Worm (Caenorhabditis elegans) whole organism, early embryonic: ENCODE results near the gene Y38H6C.21.

Source experiments
- ama-1 ChIP-seq: fragments of 150-350 bp; optimal IDR thresholded peaks from 2 replicates; lab custom pipeline; 2014
- ceh-13 ChIP-seq: fragments of 200-800 bp; sonication (Bioruptor generic); optimal IDR thresholded peaks from 2 replicates; lab custom pipeline; 2018; ENCODE audit warnings: mild to moderate bottlenecking, missing genetic modification characterization, missing compliant biosample characterization
- flt-1 ChIP-seq: fragments of 200-800 bp; sonication (Bioruptor generic); IDR thresholded peaks from 2 replicates; pipeline ENCODE4 v1.3.6; 2022; ENCODE audit warnings: missing genetic modification characterization, missing compliant biosample characterization
- hmg-4 ChIP-seq: fragments of 200-800 bp; sonication (Bioruptor generic); optimal IDR thresholded peaks from 2 replicates; lab custom pipeline; 2018; ENCODE audit warnings: mild to moderate bottlenecking, missing genetic modification characterization, missing compliant biosample characterization
- hnd-1 ChIP-seq: sonication (generic microtip); optimal IDR thresholded peaks from 2 replicates; lab custom pipeline; 2016; ENCODE audit warnings: missing genetic modification characterization, missing compliant biosample characterization
- pes-1 ChIP-seq: fragments of 200-800 bp; sonication (Bioruptor generic); IDR thresholded peaks from 2 replicates; pipeline ENCODE4 v1.3.6; 2022; ENCODE audit warnings: missing genetic modification reagents, missing genetic modification characterization, missing compliant biosample characterization
- scrt-1 ChIP-seq: fragments of 200-800 bp; sonication (Bioruptor generic); IDR thresholded peaks from 2 replicates; pipeline ENCODE4 v1.3.6; 2022; ENCODE audit warnings: missing genetic modification characterization, missing compliant biosample characterization
- tbx-11 ChIP-seq: fragments of 200-800 bp; sonication (Bioruptor generic); IDR thresholded peaks from 2 replicates; pipeline ENCODE4 v1.3.6; 2022; ENCODE audit warnings: missing genetic modification characterization, missing compliant biosample characterization
- tbx-37 ChIP-seq: fragments of 200-800 bp; sonication (Bioruptor generic); conservative IDR thresholded peaks from 2 replicates; pipeline ENCODE4 v1.3.6; 2022; ENCODE audit warnings: missing genetic modification reagents, missing genetic modification characterization, missing compliant biosample characterization
- tra-4 ChIP-seq: sonication (generic microtip); optimal IDR thresholded peaks from 2 replicates; lab custom pipeline; 2017; ENCODE audit warnings: missing genetic modification characterization, missing compliant biosample characterization

- TF ChIP-seq ceh-13 (no peak), hnd-1 (tag; lab: Kevin White, UChicago) (no peak), pes-1 (GFP tag; lab: Robert Waterston, UW) (no peak), hmg-4 (GFP tag; lab: Kevin White, UChicago) (no peak), tra-4 (tag; lab: Kevin White, UChicago) (no peak), ama-1 (no peak), tbx-37 (GFP tag; lab: Robert Waterston, UW) (no peak), scrt-1 (GFP tag; lab: Robert Waterston, UW) (no peak), flt-1 (GFP tag; lab: Robert Waterston, UW) (no peak), tbx-11 (GFP tag; lab: Robert Waterston, UW) (no peak)
Observed at ce11 chrV:20551096-20551495, 4.0 kb downstream of the Y38H6C.21 start, which contains the start of gene Y38H6C.20.
